Fruit fly (Drosophila melanogaster) whole organism, embryonic: ENCODE data around the gene Ant2.

Experiments used
- ATbp ChIP-seq: fragments of 200-800 bp; sonication (Bioruptor generic); optimal IDR thresholded peaks from 2 replicates; lab custom pipeline; 2017; ENCODE audit warnings: missing biosample characterization, mild to moderate bottlenecking, missing genetic modification characterization, missing genetic modification reagents
- Adf1 ChIP-seq: fragments of 200-800 bp; sonication (Bioruptor generic); IDR thresholded peaks from 2 replicates; pipeline ENCODE4 v1.3.6; 2022; ENCODE audit warnings: missing biosample characterization, missing genetic modification characterization
- Aef1 ChIP-seq: fragments of 200-800 bp; sonication (Bioruptor generic); IDR thresholded peaks from 3 replicates; pipeline ENCODE4 v1.3.6; 2022; ENCODE audit warnings: missing biosample characterization, missing genetic modification characterization
- Antp ChIP-seq: fragments of 200-800 bp; sonication (Bioruptor generic); optimal IDR thresholded peaks from 3 replicates; lab custom pipeline; 2016; ENCODE audit warnings: missing biosample characterization, missing genetic modification characterization
- Asciz ChIP-seq: fragments of 200-800 bp; sonication (Bioruptor generic); optimal IDR thresholded peaks from 2 replicates; lab custom pipeline; 2017; ENCODE audit warnings: missing biosample characterization, mild to moderate bottlenecking, missing genetic modification characterization, missing genetic modification reagents
- Atf6 ChIP-seq: fragments of 200-800 bp; sonication (Bioruptor generic); IDR thresholded peaks from 2 replicates; pipeline ENCODE4 v1.3.6; 2022; ENCODE audit warnings: missing biosample characterization, missing genetic modification characterization
- B-H1 ChIP-seq: fragments of 200-800 bp; sonication (Bioruptor generic); IDR thresholded peaks from 3 replicates; pipeline ENCODE4 v1.3.6; 2022; ENCODE audit warnings: missing biosample characterization, missing genetic modification characterization
- Blimp-1 ChIP-seq: fragments of 200-800 bp; sonication (Bioruptor generic); optimal IDR thresholded peaks from 3 replicates; lab custom pipeline; 2018; ENCODE audit warnings: missing biosample characterization, missing genetic modification characterization, mild to moderate bottlenecking, moderate library complexity, missing genetic modification reagents
- CG10147 ChIP-seq: fragments of 200-800 bp; sonication (Bioruptor generic); optimal IDR thresholded peaks from 2 replicates; lab custom pipeline; 2019; ENCODE audit warnings: missing biosample characterization, mild to moderate bottlenecking, missing genetic modification characterization, moderate library complexity
- CG2199 ChIP-seq: fragments of 200-800 bp; sonication (Bioruptor generic); IDR thresholded peaks from 3 replicates; pipeline ENCODE4 v1.3.6; 2022; ENCODE audit warnings: missing biosample characterization, missing genetic modification characterization
- CG2889 ChIP-seq: fragments of 200-800 bp; sonication (Bioruptor generic); IDR thresholded peaks from 3 replicates; pipeline ENCODE4 v1.3.6; 2022; ENCODE audit warnings: missing biosample characterization, missing genetic modification characterization
- CG33557 ChIP-seq: fragments of 200-800 bp; sonication (Bioruptor generic); optimal IDR thresholded peaks from 2 replicates; lab custom pipeline; 2019; ENCODE audit warnings: missing biosample characterization, mild to moderate bottlenecking, missing genetic modification characterization, moderate library complexity
- CG42726 ChIP-seq: fragments of 200-800 bp; sonication (Bioruptor generic); IDR thresholded peaks from 2 replicates; pipeline ENCODE4 v1.3.6; 2022; ENCODE audit warnings: missing biosample characterization, missing genetic modification characterization; ENCODE audit not compliant: partially characterized antibody
- CG4282 ChIP-seq: fragments of 200-800 bp; sonication (Bioruptor generic); optimal IDR thresholded peaks from 2 replicates; lab custom pipeline; 2016; ENCODE audit warnings: missing biosample characterization, missing genetic modification characterization
- CG6813 ChIP-seq: fragments of 200-800 bp; sonication (Bioruptor generic); optimal IDR thresholded peaks from 2 replicates; lab custom pipeline; 2017; ENCODE audit warnings: missing biosample characterization, missing genetic modification characterization, mild to moderate bottlenecking, moderate library complexity, missing genetic modification reagents
- CG7357 ChIP-seq: fragments of 200-800 bp; sonication (Bioruptor generic); IDR thresholded peaks from 3 replicates; pipeline ENCODE4 v1.3.6; 2022; ENCODE audit warnings: missing biosample characterization, missing genetic modification characterization
- CG7963 ChIP-seq: fragments of 200-800 bp; sonication (Bioruptor generic); IDR thresholded peaks from 3 replicates; pipeline ENCODE4 v1.3.6; 2022; ENCODE audit warnings: missing biosample characterization, missing genetic modification characterization; ENCODE audit not compliant: partially characterized antibody
- CG8281 ChIP-seq: fragments of 200-800 bp; sonication (Bioruptor generic); optimal IDR thresholded peaks from 2 replicates; lab custom pipeline; 2018; ENCODE audit warnings: missing biosample characterization, mild to moderate bottlenecking, missing genetic modification characterization, moderate library complexity
- CG8388 ChIP-seq: fragments of 200-800 bp; sonication (Bioruptor generic); optimal IDR thresholded peaks from 2 replicates; lab custom pipeline; 2019; ENCODE audit warnings: missing biosample characterization, mild to moderate bottlenecking, missing genetic modification characterization, moderate library complexity
- CG8765 ChIP-seq: fragments of 200-800 bp; sonication (Bioruptor generic); IDR thresholded peaks from 2 replicates; pipeline ENCODE4 v1.3.6; 2022; ENCODE audit warnings: missing biosample characterization, missing genetic modification characterization
- CG9817 ChIP-seq: fragments of 200-800 bp; sonication (Bioruptor generic); optimal IDR thresholded peaks from 2 replicates; lab custom pipeline; 2018; ENCODE audit warnings: missing biosample characterization, mild to moderate bottlenecking, missing genetic modification characterization, moderate library complexity
- CoRest ChIP-seq: fragments of 200-800 bp; sonication (Bioruptor generic); optimal IDR thresholded peaks from 3 replicates; lab custom pipeline; 2018; ENCODE audit warnings: missing biosample characterization, mild to moderate bottlenecking, missing genetic modification characterization, moderate library complexity
- Dek ChIP-seq: fragments of 200-800 bp; sonication (Bioruptor generic); optimal IDR thresholded peaks from 3 replicates; lab custom pipeline; 2019; ENCODE audit warnings: missing biosample characterization, mild to moderate bottlenecking, missing genetic modification characterization, moderate library complexity
- HmgD ChIP-seq: fragments of 200-800 bp; sonication (Bioruptor generic); optimal IDR thresholded peaks from 3 replicates; lab custom pipeline; 2016; ENCODE audit warnings: missing biosample characterization, missing genetic modification characterization
- Hr78 ChIP-seq, 2 experiments: fragments of 200-800 bp in 1 of 2; fragments of >200 bp in 1 of 2; sonication (Bioruptor generic) in 1 of 2; optimal IDR thresholded peaks; 2 replicates each; lab custom pipeline; 2017 to 2019; ENCODE audit warnings: missing biosample characterization in 2 of 2, missing genetic modification characterization in 2 of 2, mild to moderate bottlenecking in 1 of 2, moderate library complexity in 1 of 2
- Med ChIP-seq: fragments of 200-800 bp; sonication (Bioruptor generic); peaks from one replicate; lab custom pipeline; 2016; ENCODE audit warnings: missing biosample characterization, missing genetic modification characterization, mild to moderate bottlenecking, inconsistent platforms, moderate library complexity
- Sry-δ ChIP-seq: fragments of 200-800 bp; sonication (Bioruptor generic); optimal IDR thresholded peaks from 2 replicates; lab custom pipeline; 2016; ENCODE audit warnings: missing biosample characterization, missing genetic modification characterization
- ac ChIP-seq: fragments of 200-800 bp; sonication (Bioruptor generic); optimal IDR thresholded peaks from 3 replicates; lab custom pipeline; 2017; ENCODE audit warnings: missing biosample characterization, mild to moderate bottlenecking, missing genetic modification characterization
- ara ChIP-seq: fragments of 200-800 bp; sonication (Bioruptor generic); IDR thresholded peaks from 2 replicates; pipeline ENCODE4 v1.3.6; 2022; ENCODE audit warnings: missing biosample characterization, missing genetic modification characterization
- az2 ChIP-seq: fragments of 200-800 bp; sonication (Bioruptor generic); optimal IDR thresholded peaks from 3 replicates; lab custom pipeline; 2016; ENCODE audit warnings: missing biosample characterization, missing genetic modification characterization
- bowl ChIP-seq: fragments of 200-800 bp; sonication (Bioruptor generic); IDR thresholded peaks from 2 replicates; pipeline ENCODE4 v1.3.6; 2022; ENCODE audit warnings: missing biosample characterization, missing genetic modification characterization
- bsh ChIP-seq, 2 experiments: fragments of 200-800 bp; sonication (Bioruptor generic); optimal IDR thresholded peaks; 2 replicates each; lab custom pipeline; 2017 to 2018; ENCODE audit warnings: mild to moderate bottlenecking in 2 of 2, missing biosample characterization in 2 of 2, missing genetic modification characterization in 2 of 2, moderate library complexity in 1 of 2
- btn ChIP-seq: fragments of 200-800 bp; sonication (Bioruptor generic); optimal IDR thresholded peaks from 2 replicates; lab custom pipeline; 2016; ENCODE audit warnings: missing biosample characterization, missing genetic modification characterization
- cato ChIP-seq: fragments of 200-800 bp; sonication (Bioruptor generic); optimal IDR thresholded peaks from 2 replicates; lab custom pipeline; 2016; ENCODE audit warnings: missing biosample characterization, missing genetic modification characterization, borderline replicate concordance
- chinmo ChIP-seq: fragments of 200-800 bp; sonication (Bioruptor generic); IDR thresholded peaks from 4 replicates; pipeline ENCODE4 v1.3.6; 2022; ENCODE audit warnings: missing biosample characterization, missing genetic modification characterization; ENCODE audit not compliant: partially characterized antibody
- ems ChIP-seq: fragments of 200-800 bp; sonication (Bioruptor generic); optimal IDR thresholded peaks from 3 replicates; lab custom pipeline; 2016; ENCODE audit warnings: missing biosample characterization, missing genetic modification characterization
- gem ChIP-seq: fragments of 200-800 bp; sonication (Bioruptor generic); optimal IDR thresholded peaks from 2 replicates; lab custom pipeline; 2019; ENCODE audit warnings: missing biosample characterization, mild to moderate bottlenecking, missing genetic modification characterization, moderate library complexity
- gt ChIP-seq: fragments of 200-800 bp; sonication (Bioruptor generic); IDR thresholded peaks from 2 replicates; pipeline ENCODE4 v1.3.6; 2022; ENCODE audit warnings: missing biosample characterization, missing genetic modification characterization
- hbn ChIP-seq: fragments of 200-800 bp; sonication (Bioruptor generic); IDR thresholded peaks from 2 replicates; pipeline ENCODE4 v1.3.6; 2022; ENCODE audit warnings: missing biosample characterization, missing genetic modification characterization; ENCODE audit not compliant: partially characterized antibody
- her ChIP-seq: fragments of 200-800 bp; sonication (Bioruptor generic); optimal IDR thresholded peaks from 2 replicates; lab custom pipeline; 2016; ENCODE audit warnings: missing biosample characterization, missing genetic modification characterization
- klu ChIP-seq: fragments of 200-800 bp; sonication (Bioruptor generic); IDR thresholded peaks from 2 replicates; pipeline ENCODE4 v1.3.6; 2022; ENCODE audit warnings: missing biosample characterization, missing genetic modification characterization
- p53 ChIP-seq: fragments of 200-800 bp; sonication (Bioruptor generic); optimal IDR thresholded peaks from 2 replicates; lab custom pipeline; 2016; ENCODE audit warnings: missing biosample characterization, missing genetic modification characterization
- phol ChIP-seq: fragments of 200-800 bp; sonication (Bioruptor generic); optimal IDR thresholded peaks from 3 replicates; lab custom pipeline; 2018; ENCODE audit warnings: missing biosample characterization, mild to moderate bottlenecking, missing genetic modification characterization, moderate library complexity
- scrt ChIP-seq: fragments of 200-800 bp; sonication (Bioruptor generic); optimal IDR thresholded peaks from 2 replicates; lab custom pipeline; 2018; ENCODE audit warnings: missing biosample characterization, mild to moderate bottlenecking, missing genetic modification characterization, moderate library complexity
- sd ChIP-seq: fragments of 200-800 bp; sonication (Bioruptor generic); optimal IDR thresholded peaks from 3 replicates; lab custom pipeline; 2018; ENCODE audit warnings: missing biosample characterization, mild to moderate bottlenecking, missing genetic modification characterization, moderate library complexity
- slbo ChIP-seq: fragments of 200-800 bp; sonication (Bioruptor generic); IDR thresholded peaks from 2 replicates; pipeline ENCODE4 v1.3.6; 2022; ENCODE audit warnings: missing biosample characterization, missing genetic modification characterization
- tap ChIP-seq: fragments of 200-800 bp; optimal IDR thresholded peaks from 3 replicates; lab custom pipeline; 2019; ENCODE audit warnings: missing biosample characterization, mild to moderate bottlenecking, missing genetic modification characterization, moderate library complexity
- tx ChIP-seq: fragments of 200-800 bp; sonication (Bioruptor generic); optimal IDR thresholded peaks from 2 replicates; lab custom pipeline; 2016; ENCODE audit warnings: missing biosample characterization, missing genetic modification characterization

Ant2 gene

dm6 chrX:10729921-10730873 is 56.5 kb downstream of the Ant2 start (continued):
- TF ChIP-seq phol (tag; lab: Kevin White, UChicago) = no peak
- TF ChIP-seq sd = peak; percentile 7
- no peak for TF ChIP-seq B-H1
- TF ChIP-seq ems (GFP tag; lab: Kevin White, UChicago) = no peak
- peak; percentile 23 for TF ChIP-seq gem (tag; lab: Kevin White, UChicago)
- no peak for TF ChIP-seq CG42726 (GFP tag; lab: Robert Waterston, UW)
- TF ChIP-seq bsh (GFP tag; optimal IDR thresholded peaks at IDR 0.05; lab: Kevin White, UChicago) = no peak
- no peak for TF ChIP-seq CG7963 (GFP tag; lab: Robert Waterston, UW)
- peak; percentile 64; the same call in 2 of the 3 replicates for TF ChIP-seq CG2199 (GFP tag; lab: Robert Waterston, UW)
- no peak for TF ChIP-seq CG33557 (GFP tag; lab: Kevin White, UChicago)
- TF ChIP-seq CG4282 (GFP tag; lab: Kevin White, UChicago) = no peak
- no peak for TF ChIP-seq Sry-δ (GFP tag; lab: Kevin White, UChicago)
- no peak for TF ChIP-seq ATbp (GFP tag; lab: Kevin White, UChicago)
- TF ChIP-seq CG6813 (GFP tag; lab: Kevin White, UChicago) = no peak
- no peak for TF ChIP-seq Dek (tag; lab: Kevin White, UChicago)
- no peak for TF ChIP-seq CG10147 (GFP tag; lab: Kevin White, UChicago)
- no peak for TF ChIP-seq CG8765
- peak; percentile 84; the same call in 3 of the 4 replicates for TF ChIP-seq chinmo (GFP tag; lab: Robert Waterston, UW)
- 0 out of 2 replicates have a peak, but pooled peaks have one; percentile 16 for TF ChIP-seq Atf6 (GFP tag; lab: Robert Waterston, UW)
- TF ChIP-seq CG8281 (tag; lab: Kevin White, UChicago) = no peak
- TF ChIP-seq Antp (GFP tag; lab: Kevin White, UChicago) = no peak
- peak; percentile 58 for TF ChIP-seq scrt (GFP tag; lab: Kevin White, UChicago)
- peak; percentile 4 for TF ChIP-seq HmgD (GFP tag; lab: Kevin White, UChicago)
- TF ChIP-seq CG7357 (GFP tag; lab: Robert Waterston, UW) = no peak
- TF ChIP-seq Aef1 = no peak
- no peak for TF ChIP-seq ara (GFP tag; lab: Robert Waterston, UW)
- no peak for TF ChIP-seq CG9817 (tag; lab: Kevin White, UChicago)
- no peak for TF ChIP-seq gt
- TF ChIP-seq her (GFP tag; lab: Kevin White, UChicago) = no peak
- TF ChIP-seq az2 = no peak
- no peak for TF ChIP-seq hbn (GFP tag; lab: Robert Waterston, UW)
- TF ChIP-seq CG8388 = no peak
- TF ChIP-seq Hr78 (GFP tag; optimal IDR thresholded peaks at IDR 0.05; lab: Kevin White, UChicago) = peak in 1 of 2 experiments; percentile 65
- no peak for TF ChIP-seq ac (GFP tag; lab: Kevin White, UChicago)
- TF ChIP-seq Blimp-1 (GFP tag; lab: Kevin White, UChicago) = peak; percentile 1
- TF ChIP-seq p53 (GFP tag; lab: Kevin White, UChicago) = no peak
- TF ChIP-seq Asciz = no peak
- no peak for TF ChIP-seq CoRest
- no peak for TF ChIP-seq tap
- no peak for TF ChIP-seq bowl (GFP tag; lab: Robert Waterston, UW)
- TF ChIP-seq cato (GFP tag; lab: Kevin White, UChicago) = no peak
- TF ChIP-seq btn (GFP tag; lab: Kevin White, UChicago) = no peak
- peak; percentile 86 for TF ChIP-seq Med
- no peak for TF ChIP-seq CG2889 (GFP tag; lab: Robert Waterston, UW)
- TF ChIP-seq klu (GFP tag; lab: Robert Waterston, UW) = no peak
- TF ChIP-seq slbo (GFP tag; lab: Robert Waterston, UW) = no peak
- no peak for TF ChIP-seq tx (GFP tag; lab: Kevin White, UChicago)
- peak; percentile 52 for TF ChIP-seq Adf1 (GFP tag; lab: Robert Waterston, UW)
